Worm (Caenorhabditis elegans) whole organism, L4/young adult: ENCODE measurements around the gene sedl-1.

Experiments
- W03F9.2 ChIP-seq: fragments of 150-350 bp; optimal IDR thresholded peaks from 2 replicates; lab custom pipeline; 2014; ENCODE audit warnings: missing biosample characterization, missing genetic modification characterization
- dao-5 ChIP-seq: sonication (generic microtip); optimal IDR thresholded peaks from 2 replicates; lab custom pipeline; 2016; ENCODE audit warnings: missing genotype, missing genetic modification characterization, moderate library complexity, missing compliant biosample characterization
- him-1 ChIP-seq: sonication (generic microtip); optimal IDR thresholded peaks from 2 replicates; lab custom pipeline; 2016; ENCODE audit warnings: missing genotype, missing genetic modification reagents, missing genetic modification characterization, missing compliant biosample characterization

- TF ChIP-seq him-1 (tag; lab: Kevin White, UChicago) (no peak), W03F9.2 (tag; lab: Kevin White, UChicago) (no peak), dao-5 (tag; lab: Kevin White, UChicago) (no peak)
These were observed 27.2 kb downstream of the sedl-1 start, which contains the start of gene srh-19 for ce11 chrX:1412844-1413243.
